Worm (Caenorhabditis elegans) whole organism, L3 larva: Measurements from ENCODE around the gene sri-31.

Source experiments
- ZK546.5 ChIP-seq: sonication (generic microtip); optimal IDR thresholded peaks from 2 replicates; lab custom pipeline; 2017; ENCODE audit warnings: missing biosample characterization, missing genetic modification characterization
- aly-2 ChIP-seq: fragments of 150-350 bp; optimal IDR thresholded peaks from 2 replicates; lab custom pipeline; 2014; ENCODE audit warnings: missing biosample characterization, missing genetic modification characterization
- elt-1 ChIP-seq: fragments of 150-350 bp; optimal IDR thresholded peaks from 2 replicates; lab custom pipeline; 2014; ENCODE audit warnings: missing biosample characterization, missing genetic modification characterization
- ztf-4 ChIP-seq: fragments of 150-350 bp; optimal IDR thresholded peaks from 2 replicates; lab custom pipeline; 2014; ENCODE audit warnings: missing biosample characterization, missing genetic modification characterization

- TF ChIP-seq ztf-4 = no peak
- no peak for TF ChIP-seq aly-2 (tag; lab: Kevin White, UChicago)
- no peak for TF ChIP-seq ZK546.5 (tag; lab: Kevin White, UChicago)
- no peak for TF ChIP-seq elt-1 (tag; lab: Kevin White, UChicago)
Observed at ce11 chrII:3056266-3056872, 5.6 kb downstream of the sri-31 start, which contains the start of gene lin-8.
